Worm (Caenorhabditis elegans) whole organism, early embryonic: ENCODE data around the gene syf-3.

ENCODE experiments used
- B0310.2 ChIP-seq: sonication (generic microtip); optimal IDR thresholded peaks from 2 replicates; lab custom pipeline; 2016; ENCODE audit warnings: mild to moderate bottlenecking, missing genetic modification characterization, missing compliant biosample characterization
- F13C5.2 ChIP-seq: sonication (generic microtip); optimal IDR thresholded peaks from 2 replicates; lab custom pipeline; 2017; ENCODE audit warnings: mild to moderate bottlenecking, missing genetic modification characterization, inconsistent platforms, missing compliant biosample characterization
- aly-1 ChIP-seq: sonication (generic microtip); optimal IDR thresholded peaks from 2 replicates; lab custom pipeline; 2016; ENCODE audit warnings: missing genetic modification characterization, missing compliant biosample characterization
- ama-1 ChIP-seq: fragments of 150-350 bp; optimal IDR thresholded peaks from 2 replicates; lab custom pipeline; 2014
- ceh-13 ChIP-seq: fragments of 200-800 bp; sonication (Bioruptor generic); optimal IDR thresholded peaks from 2 replicates; lab custom pipeline; 2018; ENCODE audit warnings: mild to moderate bottlenecking, missing genetic modification characterization, missing compliant biosample characterization
- ceh-36 ChIP-seq: sonication (generic microtip); optimal IDR thresholded peaks from 2 replicates; lab custom pipeline; 2016; ENCODE audit warnings: missing genetic modification characterization, inconsistent platforms, missing compliant biosample characterization
- ets-7 ChIP-seq: sonication (generic microtip); optimal IDR thresholded peaks from 2 replicates; lab custom pipeline; 2016; ENCODE audit warnings: missing genotype, missing genetic modification characterization, missing compliant biosample characterization
- flt-1 ChIP-seq: fragments of 200-800 bp; sonication (Bioruptor generic); IDR thresholded peaks from 2 replicates; pipeline ENCODE4 v1.3.6; 2022; ENCODE audit warnings: missing genetic modification characterization, missing compliant biosample characterization
- hmbx-1 ChIP-seq: sonication (generic microtip); optimal IDR thresholded peaks from 2 replicates; lab custom pipeline; 2016; ENCODE audit warnings: mild to moderate bottlenecking, missing genetic modification characterization, missing compliant biosample characterization
- hmg-4 ChIP-seq: fragments of 200-800 bp; sonication (Bioruptor generic); optimal IDR thresholded peaks from 2 replicates; lab custom pipeline; 2018; ENCODE audit warnings: mild to moderate bottlenecking, missing genetic modification characterization, missing compliant biosample characterization
- hnd-1 ChIP-seq: sonication (generic microtip); optimal IDR thresholded peaks from 2 replicates; lab custom pipeline; 2016; ENCODE audit warnings: missing genetic modification characterization, missing compliant biosample characterization
- pes-1 ChIP-seq: fragments of 200-800 bp; sonication (Bioruptor generic); IDR thresholded peaks from 2 replicates; pipeline ENCODE4 v1.3.6; 2022; ENCODE audit warnings: missing genetic modification reagents, missing genetic modification characterization, missing compliant biosample characterization
- scrt-1 ChIP-seq: fragments of 200-800 bp; sonication (Bioruptor generic); IDR thresholded peaks from 2 replicates; pipeline ENCODE4 v1.3.6; 2022; ENCODE audit warnings: missing genetic modification characterization, missing compliant biosample characterization
- sea-1 ChIP-seq: fragments of 200-800 bp; sonication (Bioruptor generic); conservative IDR thresholded peaks from 2 replicates; pipeline ENCODE4 v1.3.6; 2022; ENCODE audit warnings: missing genetic modification characterization, missing compliant biosample characterization
- tbx-11 ChIP-seq: fragments of 200-800 bp; sonication (Bioruptor generic); IDR thresholded peaks from 2 replicates; pipeline ENCODE4 v1.3.6; 2022; ENCODE audit warnings: missing genetic modification characterization, missing compliant biosample characterization
- tbx-37 ChIP-seq: fragments of 200-800 bp; sonication (Bioruptor generic); conservative IDR thresholded peaks from 2 replicates; pipeline ENCODE4 v1.3.6; 2022; ENCODE audit warnings: missing genetic modification reagents, missing genetic modification characterization, missing compliant biosample characterization
- tra-4 ChIP-seq: sonication (generic microtip); optimal IDR thresholded peaks from 2 replicates; lab custom pipeline; 2017; ENCODE audit warnings: missing genetic modification characterization, missing compliant biosample characterization

syf-3 gene

DNA sequence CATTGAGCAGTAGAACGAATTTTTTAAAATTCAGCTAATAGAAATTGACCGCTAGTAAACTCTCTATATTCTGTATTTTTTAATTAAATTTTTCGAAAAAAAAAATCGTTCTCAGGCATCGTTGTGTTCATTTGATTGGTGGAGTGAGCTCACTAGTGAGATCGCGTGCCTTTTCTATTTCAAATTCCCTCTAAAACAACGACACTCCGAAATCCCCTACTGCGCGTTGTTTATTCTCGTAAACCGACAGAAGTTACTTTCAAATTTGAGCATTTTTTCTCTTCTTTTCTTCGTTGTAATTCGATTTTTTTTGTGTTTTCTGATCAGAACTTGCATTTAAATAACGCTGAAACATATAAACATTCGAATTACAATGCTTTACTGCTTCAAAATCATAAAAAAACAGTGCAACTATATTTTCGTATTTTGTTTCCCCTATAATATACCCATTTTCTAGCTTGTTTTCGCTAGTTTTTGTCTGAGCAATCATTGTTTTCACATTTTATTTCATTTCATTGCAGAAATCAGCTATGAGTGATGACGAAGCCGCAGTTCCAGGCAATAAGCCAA lies at the start of gene syf-3:
TSS of gene syf-3 (plus strand) at position 520 of the 570 bp plus-strand sequence.
- TF ChIP-seq tra-4: no peak
- no peak for TF ChIP-seq pes-1 (GFP tag; lab: Robert Waterston, UW)

DNA sequence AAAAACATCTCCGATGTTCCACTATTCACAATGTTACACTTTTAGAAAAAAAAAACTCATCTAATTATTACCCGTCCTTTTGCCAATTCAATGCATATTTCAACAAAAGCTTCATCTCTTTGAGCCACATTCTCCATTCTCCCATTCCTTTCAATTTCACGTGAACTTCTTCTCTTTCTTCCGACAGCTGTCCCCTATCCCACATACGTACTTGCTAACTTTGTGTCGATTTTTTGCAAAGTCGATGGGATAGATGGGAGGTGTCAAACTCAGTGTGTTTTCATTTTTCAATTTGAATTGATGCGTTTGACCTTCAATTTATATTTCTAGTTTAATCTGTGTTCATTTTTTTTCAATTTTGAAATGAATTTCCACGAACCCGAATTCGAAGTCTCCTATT lies 48.6 kb upstream of the syf-3 start:
- no peak for TF ChIP-seq tbx-37 (GFP tag; lab: Robert Waterston, UW)
- TF ChIP-seq pes-1 (GFP tag; lab: Robert Waterston, UW): no peak
- no peak for TF ChIP-seq hmbx-1
- no peak for TF ChIP-seq tbx-11 (GFP tag; lab: Robert Waterston, UW)
- TF ChIP-seq tra-4: no peak
- no peak for TF ChIP-seq scrt-1 (GFP tag; lab: Robert Waterston, UW)
- TF ChIP-seq sea-1: no peak
- TF ChIP-seq ceh-13 (GFP tag; lab: Kevin White, UChicago): no peak
- TF ChIP-seq ceh-36: no peak
- TF ChIP-seq B0310.2 (tag; lab: Kevin White, UChicago): no peak
- no peak for TF ChIP-seq ama-1 (lab: Kevin White, UChicago)

DNA sequence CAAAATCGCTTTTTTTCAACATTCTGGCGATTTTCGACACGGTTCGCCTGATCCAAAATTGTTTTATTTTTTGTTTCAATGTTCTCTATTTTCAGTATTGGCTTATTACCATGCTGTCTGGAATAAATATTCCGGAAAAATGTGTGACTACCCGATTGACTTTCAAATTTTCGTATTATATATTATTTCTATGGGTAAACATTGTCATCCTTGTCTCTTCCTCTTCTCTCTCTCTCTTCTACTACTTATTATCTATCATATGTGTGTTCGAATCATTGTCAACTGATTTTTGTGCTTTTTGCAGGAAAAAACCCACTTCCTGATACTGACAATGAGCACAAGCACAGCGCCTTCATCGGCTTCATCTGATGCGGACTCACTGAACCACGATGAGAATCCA lies 46.8 kb upstream of the syf-3 start, which contains the start of gene C04E6.7:
TSS of gene C04E6.7 (plus strand) at position 301 of the 400 bp plus-strand sequence.
- no peak for TF ChIP-seq pes-1 (GFP tag; lab: Robert Waterston, UW)
- TF ChIP-seq ets-7 (tag; lab: Kevin White, UChicago): no peak
- no peak for TF ChIP-seq aly-1 (tag; lab: Kevin White, UChicago)
- TF ChIP-seq tbx-11 (GFP tag; lab: Robert Waterston, UW): no peak
- TF ChIP-seq B0310.2 (tag; lab: Kevin White, UChicago): no peak
- TF ChIP-seq tra-4: no peak
- no peak for TF ChIP-seq flt-1 (GFP tag; lab: Robert Waterston, UW)
- no peak for TF ChIP-seq sea-1
- TF ChIP-seq F13C5.2 (tag; lab: Kevin White, UChicago): no peak
- TF ChIP-seq ceh-36: no peak
- TF ChIP-seq ceh-13 (GFP tag; lab: Kevin White, UChicago): no peak
- TF ChIP-seq hmbx-1: no peak
- no peak for TF ChIP-seq hmg-4 (GFP tag; lab: Kevin White, UChicago)

DNA sequence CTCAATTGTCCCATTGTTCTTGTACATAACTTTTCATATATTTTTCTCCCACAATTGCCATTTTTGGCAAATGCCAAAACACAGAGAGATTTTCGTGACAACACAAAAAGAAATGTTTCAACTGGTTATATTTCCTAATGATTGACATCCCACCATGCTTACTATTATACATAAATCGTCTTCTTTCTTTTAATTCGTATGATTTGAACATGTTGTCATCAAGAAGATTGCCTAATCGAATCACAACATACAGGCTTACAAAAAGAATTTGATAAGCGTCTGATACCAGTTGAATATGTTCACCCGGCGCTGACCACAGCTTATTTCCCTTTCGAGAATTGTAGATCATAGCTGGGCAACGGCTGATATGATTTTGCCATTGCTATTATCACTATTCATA lies 44.8 kb upstream of the syf-3 start, which contains the start of gene grd-9:
TSS of gene grd-9 (plus strand) at position 301 of the 400 bp plus-strand sequence.
- TF ChIP-seq hmbx-1: no peak
- TF ChIP-seq B0310.2 (tag; lab: Kevin White, UChicago): no peak
- TF ChIP-seq tra-4: no peak
- TF ChIP-seq F13C5.2 (tag; lab: Kevin White, UChicago): no peak
- no peak for TF ChIP-seq hnd-1
- no peak for TF ChIP-seq tbx-11 (GFP tag; lab: Robert Waterston, UW)
- no peak for TF ChIP-seq tbx-37 (GFP tag; lab: Robert Waterston, UW)
- TF ChIP-seq sea-1: no peak
- TF ChIP-seq ets-7 (tag; lab: Kevin White, UChicago): no peak

DNA sequence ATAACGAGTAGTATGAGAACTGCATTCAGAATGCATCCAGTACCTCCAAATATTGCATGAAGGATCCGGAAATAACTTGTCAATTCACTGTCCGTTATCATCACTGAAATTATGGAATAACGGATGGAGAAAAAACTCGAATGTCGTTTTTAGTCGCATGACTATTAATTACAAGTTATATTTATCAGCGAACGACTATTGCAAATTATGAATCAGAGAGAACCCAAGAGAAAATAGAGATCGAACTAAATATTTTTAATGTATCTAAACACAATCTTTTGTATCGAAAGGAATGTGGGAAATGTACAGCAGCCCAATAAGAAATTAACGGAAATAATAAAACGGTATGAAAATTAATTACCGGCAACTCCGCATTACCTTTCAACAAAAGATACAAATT lies 39.9 kb upstream of the syf-3 start, which contains the start of gene srd-16:
TSS of gene srd-16 (minus strand) at position 101 of the 400 bp plus-strand sequence.
- TF ChIP-seq tbx-11 (GFP tag; lab: Robert Waterston, UW) (no peak), aly-1 (tag; lab: Kevin White, UChicago) (no peak), F13C5.2 (tag; lab: Kevin White, UChicago) (no peak), ceh-13 (GFP tag; lab: Kevin White, UChicago) (no peak), sea-1 (no peak)

DNA sequence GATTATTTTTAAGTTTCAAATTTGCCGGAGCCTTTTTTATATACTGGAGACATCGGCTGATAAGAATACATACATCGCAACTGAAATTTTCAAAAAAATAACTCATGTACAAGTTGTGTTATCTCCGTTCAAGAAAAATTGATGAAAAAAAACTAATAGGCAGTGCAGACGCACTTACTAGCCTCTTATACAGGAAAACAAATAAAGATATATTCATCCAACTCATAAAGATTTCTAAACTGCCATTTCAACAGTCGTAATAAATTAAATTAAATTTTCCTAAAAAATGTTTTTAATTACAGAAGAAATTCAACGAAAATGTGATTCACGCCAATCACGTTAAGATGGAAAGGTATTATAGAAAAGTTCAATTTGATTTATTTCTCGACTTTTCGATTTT lies 38.0 kb upstream of the syf-3 start, which contains the start of gene C04E6.5:
TSS of gene C04E6.5 (plus strand) at position 301 of the 400 bp plus-strand sequence.
- TF ChIP-seq ama-1 (lab: Kevin White, UChicago): no peak
- TF ChIP-seq pes-1 (GFP tag; lab: Robert Waterston, UW): no peak
- no peak for TF ChIP-seq hnd-1
- no peak for TF ChIP-seq tra-4
- TF ChIP-seq tbx-37 (GFP tag; lab: Robert Waterston, UW): no peak
- TF ChIP-seq sea-1: no peak
- TF ChIP-seq tbx-11 (GFP tag; lab: Robert Waterston, UW): no peak
- TF ChIP-seq scrt-1 (GFP tag; lab: Robert Waterston, UW): no peak
- TF ChIP-seq ceh-36: no peak
- TF ChIP-seq B0310.2 (tag; lab: Kevin White, UChicago): no peak
- TF ChIP-seq ets-7 (tag; lab: Kevin White, UChicago): no peak
- no peak for TF ChIP-seq ceh-13 (GFP tag; lab: Kevin White, UChicago)
- no peak for TF ChIP-seq hmg-4 (GFP tag; lab: Kevin White, UChicago)
- TF ChIP-seq flt-1 (GFP tag; lab: Robert Waterston, UW): no peak
- no peak for TF ChIP-seq F13C5.2 (tag; lab: Kevin White, UChicago)
- no peak for TF ChIP-seq hmbx-1
- no peak for TF ChIP-seq aly-1 (tag; lab: Kevin White, UChicago)

DNA sequence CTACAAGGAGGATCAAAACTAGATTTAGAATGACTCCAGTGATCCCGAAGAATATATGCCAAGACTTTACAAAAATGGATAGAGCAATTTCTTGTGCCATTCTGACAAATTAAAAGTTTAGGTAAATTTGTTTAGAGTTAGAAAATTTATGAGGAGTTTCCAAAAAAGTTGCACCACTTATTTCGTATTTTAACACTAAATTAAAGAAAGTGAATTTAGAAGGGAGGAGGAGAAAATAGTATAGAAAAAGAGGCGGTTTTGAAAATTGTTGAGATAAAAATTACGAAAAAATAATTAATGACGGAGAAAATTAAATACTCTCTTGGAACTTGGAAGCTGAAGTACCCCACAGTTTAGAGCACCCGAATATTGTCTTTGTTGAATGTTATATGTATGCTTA lies 33.6 kb upstream of the syf-3 start, which contains the start of gene srd-15:
TSS of gene srd-15 (minus strand) at position 101 of the 400 bp plus-strand sequence.
- TF ChIP-seq hmbx-1 (no peak), sea-1 (no peak), ama-1 (lab: Kevin White, UChicago) (no peak), aly-1 (tag; lab: Kevin White, UChicago) (no peak), hnd-1 (no peak), ets-7 (tag; lab: Kevin White, UChicago) (no peak), scrt-1 (GFP tag; lab: Robert Waterston, UW) (no peak), flt-1 (GFP tag; lab: Robert Waterston, UW) (no peak), tbx-11 (GFP tag; lab: Robert Waterston, UW) (no peak), pes-1 (GFP tag; lab: Robert Waterston, UW) (no peak), ceh-13 (GFP tag; lab: Kevin White, UChicago) (no peak), F13C5.2 (tag; lab: Kevin White, UChicago) (no peak), B0310.2 (tag; lab: Kevin White, UChicago) (no peak), tbx-37 (GFP tag; lab: Robert Waterston, UW) (no peak), hmg-4 (GFP tag; lab: Kevin White, UChicago) (no peak), ceh-36 (no peak), tra-4 (no peak)
